Worm (Caenorhabditis elegans) whole organism, L3 larva: Measurements from ENCODE around the gene srbc-59.

Experiments
- R02D3.7 ChIP-seq: fragments of 150-350 bp; optimal IDR thresholded peaks from 2 replicates; lab custom pipeline; 2014; ENCODE audit warnings: missing biosample characterization, missing genetic modification characterization
- ceh-9 ChIP-seq: sonication (generic microtip); optimal IDR thresholded peaks from 2 replicates; lab custom pipeline; 2018; ENCODE audit warnings: missing biosample characterization, missing genetic modification characterization
- fos-1 ChIP-seq: fragments of 150-350 bp; optimal IDR thresholded peaks from 2 replicates; lab custom pipeline; 2014; ENCODE audit warnings: missing biosample characterization, missing genetic modification characterization
- mdl-1 ChIP-seq: fragments of 150-350 bp; optimal IDR thresholded peaks from 2 replicates; lab custom pipeline; 2014; ENCODE audit warnings: missing biosample characterization, missing genetic modification characterization
- mml-1 ChIP-seq: fragments of 150-350 bp; sonication (generic microtip); optimal IDR thresholded peaks from 3 replicates; lab custom pipeline; 2014; ENCODE audit warnings: missing biosample characterization, missing genetic modification characterization
- nhr-28 ChIP-seq: fragments of 150-350 bp; optimal IDR thresholded peaks from 2 replicates; lab custom pipeline; 2014; ENCODE audit warnings: missing biosample characterization, missing genetic modification characterization
- skn-1 ChIP-seq: fragments of 150-350 bp; optimal IDR thresholded peaks from 2 replicates; lab custom pipeline; 2014; ENCODE audit warnings: missing biosample characterization, missing genetic modification characterization
- unc-62 ChIP-seq: fragments of 150-350 bp; sonication (generic microtip); optimal IDR thresholded peaks from 4 replicates; lab custom pipeline; 2014; ENCODE audit warnings: missing biosample characterization, missing genetic modification reagents, missing genetic modification characterization

DNA sequence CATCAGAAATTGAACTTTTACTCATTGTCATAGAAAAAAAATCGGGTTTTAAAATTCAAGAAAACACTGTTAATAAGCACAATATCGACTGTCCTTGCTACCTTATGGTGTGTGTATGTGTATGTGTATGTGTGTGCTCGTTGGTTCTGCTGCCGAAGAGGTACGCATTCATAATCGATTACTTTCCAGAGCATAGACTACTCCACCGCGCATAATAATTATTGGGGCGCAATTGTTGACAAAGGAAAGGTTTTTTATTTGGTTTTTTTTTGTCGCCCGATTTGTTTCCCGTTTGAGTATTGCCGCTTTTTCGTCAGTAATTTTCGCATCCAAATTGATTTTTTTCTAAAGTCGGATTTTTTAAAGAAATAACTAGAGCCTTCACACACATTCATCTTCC lies 17.2 kb upstream of the srbc-59 start, which contains the start of gene C05E4.15:
- TF ChIP-seq skn-1 (tag; lab: Kevin White, UChicago) (no peak), mml-1 (no peak), mdl-1 (no peak), unc-62 (GFP tag; lab: Kevin White, UChicago) (no peak), R02D3.7 (no peak), fos-1 (no peak), ceh-9 (no peak), nhr-28 (tag; lab: Kevin White, UChicago) (no peak)
